Worm (Caenorhabditis elegans) whole organism, L1 larva: ENCODE data around the gene M28.9.

Experiments
- C16A3.4 ChIP-seq: fragments of 150-350 bp; optimal IDR thresholded peaks from 2 replicates; lab custom pipeline; 2014; ENCODE audit warnings: missing biosample characterization, missing genetic modification characterization
- alr-1 ChIP-seq: fragments of 200-800 bp; sonication (Bioruptor generic); optimal IDR thresholded peaks from 2 replicates; lab custom pipeline; 2018; ENCODE audit warnings: borderline replicate concordance, mild to moderate bottlenecking, missing genetic modification characterization, missing compliant biosample characterization
- aly-2 ChIP-seq: fragments of 150-350 bp; optimal IDR thresholded peaks from 2 replicates; lab custom pipeline; 2014; ENCODE audit warnings: missing biosample characterization, missing genetic modification characterization
- blmp-1 ChIP-seq: fragments of 150-350 bp; optimal IDR thresholded peaks from 2 replicates; lab custom pipeline; 2014; ENCODE audit warnings: missing biosample characterization, missing genetic modification characterization
- ceh-90 ChIP-seq: sonication (generic microtip); optimal IDR thresholded peaks from 2 replicates; lab custom pipeline; 2016; ENCODE audit warnings: missing genetic modification characterization, missing compliant biosample characterization
- dsc-1 ChIP-seq: sonication (generic microtip); optimal IDR thresholded peaks from 2 replicates; lab custom pipeline; 2016; ENCODE audit warnings: mild to moderate bottlenecking, missing genetic modification characterization, missing compliant biosample characterization
- egl-27 ChIP-seq, 2 experiments: fragments of 150-350 bp in 1 of 2; sonication (generic microtip); optimal IDR thresholded peaks; 3 replicates each; lab custom pipeline; 2017 to 2018; ENCODE audit warnings: missing biosample characterization in 2 of 2, missing genetic modification characterization in 2 of 2, missing genetic modification reagents in 2 of 2
- elt-2 ChIP-seq: sonication (generic microtip); optimal IDR thresholded peaks from 2 replicates; lab custom pipeline; 2016; ENCODE audit warnings: missing genetic modification characterization, mild to moderate bottlenecking, inconsistent platforms, missing compliant biosample characterization, missing genetic modification reagents
- elt-3 ChIP-seq, 6 experiments: fragments of 150-350 bp in 1 of 6; sonication (generic microtip); optimal IDR thresholded peaks; 2 replicates each; lab custom pipeline; 2017 to 2018; ENCODE audit warnings: missing biosample characterization in 6 of 6, missing genetic modification characterization in 6 of 6, inconsistent platforms in 1 of 6
- fkh-10 ChIP-seq: sonication (generic microtip); optimal IDR thresholded peaks from 2 replicates; lab custom pipeline; 2017; ENCODE audit warnings: missing biosample characterization, missing genetic modification reagents, missing genetic modification characterization
- fos-1 ChIP-seq: fragments of 150-350 bp; optimal IDR thresholded peaks from 2 replicates; lab custom pipeline; 2014; ENCODE audit warnings: missing biosample characterization, missing genetic modification characterization
- hlh-17 ChIP-seq: fragments of 200-800 bp; sonication (Bioruptor generic); optimal IDR thresholded peaks from 2 replicates; lab custom pipeline; 2018; ENCODE audit warnings: missing genetic modification characterization, mild to moderate bottlenecking, missing compliant biosample characterization, moderate library complexity, borderline replicate concordance
- lin-13 ChIP-seq: fragments of 150-350 bp; optimal IDR thresholded peaks from 2 replicates; lab custom pipeline; 2014; ENCODE audit warnings: missing biosample characterization, missing genetic modification reagents, missing genetic modification characterization
- lin-35 ChIP-seq, 2 experiments: fragments of 150-350 bp; optimal IDR thresholded peaks; 2 replicates each; lab custom pipeline; 2014; ENCODE audit warnings: missing biosample characterization in 2 of 2, missing genetic modification characterization in 2 of 2, missing genetic modification reagents in 2 of 2
- mdl-1 ChIP-seq, 2 experiments: fragments of 150-350 bp; optimal IDR thresholded peaks; 2 replicates each; lab custom pipeline; 2014 to 2017; ENCODE audit warnings: missing biosample characterization in 2 of 2, missing genetic modification characterization in 2 of 2, inconsistent platforms in 1 of 2
- nhr-20 ChIP-seq: sonication (generic microtip); optimal IDR thresholded peaks from 2 replicates; lab custom pipeline; 2016; ENCODE audit warnings: mild to moderate bottlenecking, missing genetic modification characterization, missing compliant biosample characterization
- nhr-237 ChIP-seq: fragments of 150-350 bp; optimal IDR thresholded peaks from 2 replicates; lab custom pipeline; 2014; ENCODE audit warnings: missing biosample characterization, missing genetic modification characterization
- nhr-47 ChIP-seq: sonication (generic microtip); optimal IDR thresholded peaks from 2 replicates; lab custom pipeline; 2016; ENCODE audit warnings: mild to moderate bottlenecking, missing genetic modification characterization, moderate library complexity, missing compliant biosample characterization
- nhr-76 ChIP-seq: sonication (generic microtip); optimal IDR thresholded peaks from 2 replicates; lab custom pipeline; 2017; ENCODE audit warnings: missing biosample characterization, missing genetic modification characterization
- nhr-84 ChIP-seq: sonication (generic microtip); optimal IDR thresholded peaks from 2 replicates; lab custom pipeline; 2017; ENCODE audit warnings: missing biosample characterization, missing genetic modification characterization
- pag-3 ChIP-seq: sonication (generic microtip); optimal IDR thresholded peaks from 2 replicates; lab custom pipeline; 2017; ENCODE audit warnings: missing genetic modification characterization, mild to moderate bottlenecking, missing compliant biosample characterization, antibody characterized with exemption, borderline replicate concordance; ENCODE audit not compliant: insufficient read depth
- pqm-1 ChIP-seq: sonication (generic microtip); optimal IDR thresholded peaks from 3 replicates; lab custom pipeline; 2017; ENCODE audit warnings: missing biosample characterization, missing genetic modification characterization
- snpc-4 ChIP-seq: fragments of 150-350 bp; optimal IDR thresholded peaks from 2 replicates; lab custom pipeline; 2014; ENCODE audit warnings: missing biosample characterization, missing genetic modification characterization
- sptf-1 ChIP-seq: fragments of 150-350 bp; optimal IDR thresholded peaks from 2 replicates; lab custom pipeline; 2014; ENCODE audit warnings: missing biosample characterization, missing genetic modification characterization
- sup-37 ChIP-seq: fragments of 200-800 bp; sonication (Bioruptor generic); optimal IDR thresholded peaks from 2 replicates; lab custom pipeline; 2018; ENCODE audit warnings: mild to moderate bottlenecking, missing genetic modification characterization, missing compliant biosample characterization
- swsn-7 ChIP-seq: sonication (generic microtip); optimal IDR thresholded peaks from 2 replicates; lab custom pipeline; 2016; ENCODE audit warnings: missing genetic modification characterization, missing compliant biosample characterization
- unc-130 ChIP-seq: fragments of 150-350 bp; optimal IDR thresholded peaks from 2 replicates; lab custom pipeline; 2017; ENCODE audit warnings: missing biosample characterization, missing genetic modification characterization, inconsistent platforms
- unc-30 ChIP-seq: sonication (generic microtip); optimal IDR thresholded peaks from 2 replicates; lab custom pipeline; 2017; ENCODE audit warnings: missing biosample characterization, missing genetic modification characterization
- unc-86 ChIP-seq: sonication (generic microtip); optimal IDR thresholded peaks from 2 replicates; lab custom pipeline; 2016; ENCODE audit warnings: missing genetic modification characterization, missing compliant biosample characterization
- vab-15 ChIP-seq: sonication (generic microtip); optimal IDR thresholded peaks from 2 replicates; lab custom pipeline; 2017; ENCODE audit warnings: missing genotype, mild to moderate bottlenecking, missing genetic modification characterization, missing compliant biosample characterization
- ztf-11 ChIP-seq, 2 experiments: sonication (generic microtip); optimal IDR thresholded peaks; 2 replicates each; lab custom pipeline; 2016 to 2017; ENCODE audit warnings: missing genetic modification characterization in 2 of 2, missing biosample characterization in 1 of 2, missing compliant biosample characterization in 1 of 2

Gene M28.9

ce11 chrII:10639110-10639509 lies at the start of gene M28.9:
M28.9 (plus strand) TSS chrII:10639410.
- TF ChIP-seq aly-2 (tag; lab: Kevin White, UChicago) = no peak
- TF ChIP-seq nhr-76 (tag; lab: Kevin White, UChicago) = no peak

ce11 chrII:10592452-10592851 lies 46.8 kb upstream of the M28.9 start, which contains the start of gene crn-5:
crn-5 (plus strand) TSS chrII:10592752.
- no peak for TF ChIP-seq lin-13 (GFP tag; lab: Kevin White, UChicago)
- no peak for TF ChIP-seq mdl-1 (tag; optimal IDR thresholded peaks at IDR 0.05; lab: Kevin White, UChicago)
- no peak for TF ChIP-seq fos-1 (tag; lab: Kevin White, UChicago)
- no peak for TF ChIP-seq nhr-237

- TF ChIP-seq nhr-20 (tag; lab: Kevin White, UChicago) (no peak), vab-15 (tag; lab: Kevin White, UChicago) (no peak), ceh-90 (no peak), nhr-84 (tag; lab: Kevin White, UChicago) (no peak), nhr-47 (tag; lab: Kevin White, UChicago) (no peak), unc-86 (no peak), swsn-7 (tag; lab: Kevin White, UChicago) (no peak), sptf-1 (no peak), hlh-17 (GFP tag; lab: Kevin White, UChicago) (no peak), alr-1 (no peak), dsc-1 (tag; lab: Kevin White, UChicago) (no peak), fkh-10 (GFP tag; lab: Kevin White, UChicago) (no peak), snpc-4 (tag; lab: Kevin White, UChicago) (no peak), sup-37 (GFP tag; lab: Kevin White, UChicago) (no peak), pag-3 (tag; lab: Kevin White, UChicago) (no peak), elt-3 (tag; optimal IDR thresholded peaks at IDR 0.05; lab: Kevin White, UChicago) (no peak), unc-30 (tag; lab: Kevin White, UChicago) (no peak)
- TF ChIP-seq, all 84 proteins: peak for 0
These were observed 44.9 kb upstream of the M28.9 start for ce11 chrII:10594312-10594711.

ce11 chrII:10594758-10595157 lies 44.5 kb upstream of the M28.9 start, which contains the start of gene C14A4.6:
C14A4.6 (minus strand) TSS chrII:10594776.
- TF ChIP-seq ztf-11 (tag; optimal IDR thresholded peaks at IDR 0.05; lab: Kevin White, UChicago) = no peak
- TF ChIP-seq pqm-1 (tag; lab: Kevin White, UChicago) = peak; percentile 34
- TF ChIP-seq lin-35 (GFP tag; optimal IDR thresholded peaks at IDR 0.05; lab: Kevin White, UChicago) = peak in 1 of 2 experiments; percentile 46
- peak; percentile 79 for TF ChIP-seq elt-2

- TF ChIP-seq unc-130 (tag; lab: Kevin White, UChicago) (no peak), elt-2 (peak; percentile 16)
These were observed 42.7 kb upstream of the M28.9 start, which contains the start of gene C14A4.7 for ce11 chrII:10596462-10596861. C14A4.7 (minus strand) TSS chrII:10596562.

- TF ChIP-seq C16A3.4 (tag; lab: Kevin White, UChicago) (no peak), nhr-47 (tag; lab: Kevin White, UChicago) (no peak), egl-27 (tag; optimal IDR thresholded peaks at IDR 0.05; lab: Kevin White, UChicago) (no peak)
These were observed 41.2 kb upstream of the M28.9 start, which contains the start of gene C14A4.8 for ce11 chrII:10598039-10598438. C14A4.8 (minus strand) TSS chrII:10598139.

- peak; percentile 99 for TF ChIP-seq blmp-1
- TF ChIP-seq C16A3.4 (tag; lab: Kevin White, UChicago) = no peak
These were observed 40.2 kb upstream of the M28.9 start, which contains the start of gene C14A4.9 for ce11 chrII:10598970-10599369. C14A4.9 (plus strand) TSS chrII:10599337.
